Fruit fly (Drosophila melanogaster) Kc167 (cell line): ENCODE data around the gene alien.

Source experiments
- h ChIP-seq: fragments of >200 bp; optimal IDR thresholded peaks from 3 replicates; lab custom pipeline; 2018; ENCODE audit warnings: missing external identifiers
- insv ChIP-seq: fragments of >200 bp; optimal IDR thresholded peaks from 3 replicates; lab custom pipeline; 2018; ENCODE audit warnings: missing external identifiers

- TF ChIP-seq insv (lab: Kevin White, UChicago) (no peak), h (lab: Kevin White, UChicago) (no peak)
These were observed 47.1 kb downstream of the alien start for dm6 chr2L:8949919-8950722.
